Fruit fly (Drosophila melanogaster): ENCODE measurements around the gene CG13946.

Gene CG13946

DNA sequence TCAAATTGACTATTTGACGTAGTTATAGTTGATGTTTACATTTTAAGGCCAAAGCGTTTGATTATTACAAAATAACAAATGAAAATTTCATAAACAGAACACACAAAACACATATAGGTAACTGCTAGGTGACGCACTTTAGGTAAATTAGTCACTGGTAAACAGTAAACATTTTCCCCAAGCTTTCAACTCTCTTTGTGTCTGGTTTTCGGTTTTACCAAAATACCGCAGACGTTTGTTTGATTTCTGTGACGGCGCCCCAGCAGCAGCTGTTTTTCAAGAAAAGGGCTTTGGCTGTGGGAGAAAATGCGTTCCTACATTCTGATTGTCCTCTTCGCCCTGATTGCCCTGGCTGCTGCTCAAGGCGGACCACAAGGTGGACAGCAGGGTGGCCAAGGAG lies at the start of gene CG13946:
CG13946 (plus strand) TSS at position 301 of the 400 bp plus-strand sequence.
- no peak for TF ChIP-seq noc (tag; optimal IDR thresholded peaks at IDR 0.05)

DNA sequence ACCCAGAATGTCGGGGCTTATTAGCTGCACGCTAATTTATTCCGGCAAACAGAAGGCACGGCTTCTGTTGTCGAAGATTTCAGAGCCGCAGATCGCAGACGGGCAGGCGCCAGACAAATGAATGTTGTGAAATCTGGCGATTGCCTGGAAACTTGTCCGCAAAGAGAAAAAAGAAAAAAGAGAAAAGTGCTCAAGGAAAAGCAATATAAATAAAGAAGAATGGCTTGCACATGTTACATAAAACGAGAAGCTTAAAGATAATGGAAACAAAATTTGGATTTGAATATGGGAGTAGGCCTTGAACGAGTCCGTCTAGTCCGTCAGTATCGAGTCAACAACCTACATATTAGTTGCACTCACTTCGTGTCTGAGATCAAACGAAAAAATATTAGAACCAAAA lies 48.3 kb upstream of the CG13946 start, which contains the start of gene Hsp60B:
Hsp60B (plus strand) TSS at position 301 of the 400 bp plus-strand sequence.
- no peak for TF ChIP-seq noc (tag; optimal IDR thresholded peaks at IDR 0.05)

dm6 chr2L:732105-732504 lies 44.2 kb upstream of the CG13946 start:
- TF ChIP-seq noc (tag; optimal IDR thresholded peaks at IDR 0.05): no peak

DNA sequence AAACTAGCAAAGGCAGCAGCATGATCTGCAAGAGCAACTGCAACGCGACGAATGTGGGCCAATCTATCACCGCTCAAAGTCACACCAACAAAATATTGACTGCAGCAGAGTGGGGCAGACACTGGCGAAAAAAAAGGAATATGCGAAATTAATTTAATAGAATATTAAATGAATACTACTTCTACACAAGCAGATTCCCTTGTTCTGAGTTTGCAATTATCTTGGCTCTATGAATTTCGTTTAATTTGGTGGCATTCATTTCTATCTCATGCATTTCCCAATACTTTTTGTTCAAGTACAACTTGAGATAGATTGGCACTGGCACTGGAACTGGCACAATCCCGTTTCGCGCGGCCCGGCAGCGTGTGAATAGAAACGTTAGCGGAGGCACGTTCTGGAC lies 42.2 kb upstream of the CG13946 start:
- no peak for TF ChIP-seq noc (tag; optimal IDR thresholded peaks at IDR 0.05)

- no peak for TF ChIP-seq noc (tag; optimal IDR thresholded peaks at IDR 0.05)
Measured at dm6 chr2L:735772-736171, 40.6 kb upstream of the CG13946 start.

dm6 chr2L:740031-740430 lies 36.3 kb upstream of the CG13946 start:
- no peak for TF ChIP-seq noc (tag; optimal IDR thresholded peaks at IDR 0.05)

- TF ChIP-seq noc (tag; optimal IDR thresholded peaks at IDR 0.05): no peak
Measured at dm6 chr2L:744295-744694, 32.0 kb upstream of the CG13946 start, which contains the start of gene Eaat2. Eaat2 (minus strand) TSS chr2L:744395.

DNA sequence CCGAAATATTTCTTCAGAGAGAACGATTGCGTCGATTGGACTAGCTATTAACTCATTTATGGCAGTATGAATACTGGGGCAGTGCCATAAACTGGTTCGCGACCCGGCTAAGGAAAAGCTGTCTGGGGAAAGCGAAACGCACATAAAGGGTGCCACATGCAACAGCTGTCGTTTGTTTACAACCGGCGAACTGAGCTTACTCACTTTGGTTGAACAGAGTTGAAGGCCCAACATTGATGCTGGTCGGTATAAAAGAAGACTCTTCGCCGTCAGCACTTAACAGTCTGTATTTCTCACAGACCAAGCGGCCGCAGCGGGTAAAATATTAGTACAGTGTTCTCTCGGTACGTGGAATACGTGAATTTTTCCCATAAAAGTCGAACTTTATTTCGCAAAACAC lies 30.6 kb upstream of the CG13946 start:
- no peak for TF ChIP-seq noc (tag; optimal IDR thresholded peaks at IDR 0.05)

- TF ChIP-seq noc (tag; optimal IDR thresholded peaks at IDR 0.05): no peak
Measured at dm6 chr2L:749645-750044, 26.7 kb upstream of the CG13946 start, which contains the start of gene GABA-B-R3. GABA-B-R3 (plus strand) TSS chr2L:749945.

- no peak for TF ChIP-seq noc (tag; optimal IDR thresholded peaks at IDR 0.05)
Measured at dm6 chr2L:750299-750698, 26.0 kb upstream of the CG13946 start.

dm6 chr2L:773247-773646 lies 3.1 kb upstream of the CG13946 start, which contains the start of gene CG12506:
CG12506 (plus strand) TSS chr2L:773547.
- TF ChIP-seq noc (tag; optimal IDR thresholded peaks at IDR 0.05): no peak

DNA sequence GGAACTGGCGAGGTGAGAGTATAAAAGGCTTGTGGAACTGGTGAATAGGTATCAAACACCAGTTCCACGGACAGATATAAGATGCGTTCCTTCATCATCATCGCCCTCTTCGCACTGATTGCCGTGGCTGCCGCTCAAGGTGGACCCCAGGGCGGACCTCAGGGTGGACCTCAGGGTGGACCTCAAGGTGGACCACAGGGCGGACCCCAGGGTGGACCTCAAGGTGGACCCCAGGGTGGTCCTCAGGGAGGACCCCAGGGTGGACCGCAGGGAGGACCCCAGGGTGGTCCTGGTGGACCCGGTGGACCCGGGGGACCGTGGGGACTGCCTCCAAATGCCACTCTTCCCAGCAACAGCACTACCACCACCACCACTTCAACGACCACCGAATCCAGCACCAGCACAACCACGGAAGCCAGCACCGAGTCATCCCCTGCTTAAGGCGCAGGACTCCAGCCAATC lies 2.8 kb downstream of the CG13946 start, which contains the start of gene CG13947:
CG13947 (plus strand) TSS at position 51 of the 462 bp plus-strand sequence.
- TF ChIP-seq noc (tag; optimal IDR thresholded peaks at IDR 0.05): no peak

DNA sequence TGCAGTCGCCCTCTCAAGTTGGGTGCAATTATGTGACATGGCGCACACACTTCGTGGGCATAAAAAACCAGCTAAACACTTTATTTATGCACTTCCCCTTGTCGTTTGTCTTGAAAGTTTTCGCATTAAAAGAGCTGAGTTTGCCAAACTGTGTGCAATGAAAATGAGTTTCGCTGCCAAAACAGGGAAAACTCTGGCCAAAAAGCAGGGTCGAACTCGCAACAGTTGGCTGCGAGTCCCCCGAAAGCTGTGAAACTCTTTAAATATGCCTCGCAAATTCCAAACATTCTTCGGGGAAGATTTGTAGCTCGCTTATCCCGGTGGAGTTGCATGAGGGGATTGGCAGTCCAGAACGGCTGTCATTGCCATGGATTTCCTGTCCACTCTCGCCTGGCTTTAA lies 3.8 kb downstream of the CG13946 start, which contains the start of gene Gr21a:
Gr21a (plus strand) TSS at position 301 of the 400 bp plus-strand sequence.
- no peak for TF ChIP-seq noc (tag; optimal IDR thresholded peaks at IDR 0.05)

DNA sequence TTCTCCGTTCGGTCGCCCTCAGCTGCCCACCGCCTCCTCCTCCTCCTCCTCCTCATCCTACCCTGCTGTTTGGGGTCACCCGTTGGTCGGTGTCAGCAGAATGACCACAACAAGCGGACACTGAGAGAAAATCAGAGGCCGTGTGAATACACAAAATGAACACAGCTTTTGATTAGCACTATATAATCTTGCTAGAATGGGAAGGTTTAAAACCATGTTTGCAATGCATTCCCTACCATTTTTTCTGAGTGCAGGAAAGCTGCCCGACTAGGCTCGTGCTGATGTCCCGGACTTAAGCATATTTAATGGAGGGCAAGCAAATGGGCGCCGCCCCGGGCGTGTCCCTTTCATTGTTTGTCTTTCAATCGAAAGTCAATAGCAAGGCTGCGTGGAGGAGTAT lies 4.5 kb downstream of the CG13946 start:
- no peak for TF ChIP-seq noc (tag; optimal IDR thresholded peaks at IDR 0.05)

dm6 chr2L:784036-784435 lies 7.7 kb downstream of the CG13946 start, which contains the start of gene CG3544:
CG3544 (plus strand) TSS chr2L:784336.
- no peak for TF ChIP-seq noc (tag; optimal IDR thresholded peaks at IDR 0.05)

- no peak for TF ChIP-seq noc (tag; optimal IDR thresholded peaks at IDR 0.05)
Measured at dm6 chr2L:789966-790365, 13.6 kb downstream of the CG13946 start.

DNA sequence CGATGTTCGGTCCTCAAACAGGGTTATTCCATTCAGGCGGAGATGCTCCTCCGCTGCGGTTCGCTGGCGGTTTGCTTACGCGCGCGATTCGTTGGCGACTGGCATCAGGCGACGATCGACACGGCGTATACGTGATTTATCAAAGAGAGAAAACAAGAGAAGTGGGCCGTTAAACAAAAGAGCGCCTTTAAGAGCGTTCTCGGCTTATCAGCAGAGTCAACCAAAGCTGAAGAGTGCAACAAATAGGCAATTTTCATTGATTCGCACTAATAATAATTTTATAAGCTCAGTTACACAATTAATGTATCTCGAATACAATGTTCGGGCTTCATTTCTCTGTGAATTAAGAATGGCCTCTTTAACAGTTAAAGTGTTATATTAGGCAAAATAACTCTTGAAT lies 14.4 kb downstream of the CG13946 start, which contains the start of gene Pkg21D:
Pkg21D (minus strand) TSS at position 101 of the 400 bp plus-strand sequence.
- no peak for TF ChIP-seq noc (tag; optimal IDR thresholded peaks at IDR 0.05)

- TF ChIP-seq noc (tag; optimal IDR thresholded peaks at IDR 0.05): no peak
Measured at dm6 chr2L:810277-810676, 33.9 kb downstream of the CG13946 start, which contains the start of gene Nnf1b. Nnf1b (plus strand) TSS chr2L:810577.
